Worm (Caenorhabditis elegans): ENCODE data around the gene ncx-7.

- TF ChIP-seq klf-2 (GFP tag; conservative IDR thresholded peaks at IDR 0.05): no peak
- TF ChIP-seq flt-1 (GFP tag; IDR thresholded peaks at IDR 0.05): no peak
- TF ChIP-seq ztf-23 (GFP tag; IDR thresholded peaks at IDR 0.05): no peak
These were observed 13.9 kb upstream of the ncx-7 start for ce11 chrIII:9734030-9734429.
